Fruit fly (Drosophila melanogaster) whole organism, embryonic: ENCODE data around the gene Dph5.

ENCODE experiments used
- Abd-B ChIP-seq: fragments of 200-800 bp; sonication (Bioruptor generic); optimal IDR thresholded peaks from 2 replicates; lab custom pipeline; 2018; ENCODE audit warnings: missing biosample characterization, mild to moderate bottlenecking, missing genetic modification characterization, moderate library complexity
- B-H1 ChIP-seq: fragments of 200-800 bp; sonication (Bioruptor generic); IDR thresholded peaks from 3 replicates; pipeline ENCODE4 v1.3.6; 2022; ENCODE audit warnings: missing biosample characterization, missing genetic modification characterization
- CG10274 ChIP-seq: fragments of 200-800 bp; sonication (Bioruptor generic); optimal IDR thresholded peaks from 3 replicates; lab custom pipeline; 2017; ENCODE audit warnings: missing biosample characterization, mild to moderate bottlenecking, missing genetic modification characterization
- CG10321 ChIP-seq: fragments of 200-800 bp; sonication (Bioruptor generic); IDR thresholded peaks from 2 replicates; pipeline ENCODE4 v1.3.6; 2022; ENCODE audit warnings: missing biosample characterization, missing genetic modification characterization
- CG11247 ChIP-seq: fragments of 200-800 bp; sonication (Bioruptor generic); IDR thresholded peaks from 2 replicates; pipeline ENCODE4 v1.3.6; 2022; ENCODE audit warnings: missing biosample characterization, missing genetic modification characterization
- CG12391 ChIP-seq: fragments of 200-800 bp; sonication (Bioruptor generic); optimal IDR thresholded peaks from 3 replicates; lab custom pipeline; 2018; ENCODE audit warnings: missing biosample characterization, mild to moderate bottlenecking, missing genetic modification characterization, moderate library complexity
- CG12744 ChIP-seq: fragments of 200-800 bp; sonication (Bioruptor generic); optimal IDR thresholded peaks from 2 replicates; lab custom pipeline; 2016; ENCODE audit warnings: missing biosample characterization, missing genetic modification characterization
- CG13296 ChIP-seq: fragments of 200-800 bp; sonication (Bioruptor generic); optimal IDR thresholded peaks from 3 replicates; lab custom pipeline; 2018; ENCODE audit warnings: missing biosample characterization, mild to moderate bottlenecking, missing genetic modification characterization
- CG14441 ChIP-seq: fragments of 200-800 bp; sonication (Bioruptor generic); IDR thresholded peaks from 2 replicates; pipeline ENCODE4 v1.3.6; 2022; ENCODE audit warnings: missing biosample characterization, missing genetic modification characterization
- CG1529 ChIP-seq: fragments of 200-800 bp; sonication (Bioruptor generic); optimal IDR thresholded peaks from 3 replicates; lab custom pipeline; 2018; ENCODE audit warnings: missing biosample characterization, missing genetic modification characterization
- CG1647 ChIP-seq: fragments of 200-800 bp; sonication (Bioruptor generic); optimal IDR thresholded peaks from 3 replicates; lab custom pipeline; 2016; ENCODE audit warnings: missing biosample characterization, missing genetic modification characterization
- CG18764 ChIP-seq: fragments of 200-800 bp; sonication (Bioruptor generic); optimal IDR thresholded peaks from 3 replicates; lab custom pipeline; 2016; ENCODE audit warnings: missing biosample characterization, missing genetic modification characterization
- CG2129 ChIP-seq: fragments of 200-800 bp; sonication (Bioruptor generic); IDR thresholded peaks from 2 replicates; pipeline ENCODE4 v1.3.6; 2022; ENCODE audit warnings: missing biosample characterization, missing genetic modification characterization; ENCODE audit not compliant: partially characterized antibody
- CG2202 ChIP-seq: fragments of 200-800 bp; sonication (Bioruptor generic); optimal IDR thresholded peaks from 2 replicates; lab custom pipeline; 2018; ENCODE audit warnings: missing biosample characterization, mild to moderate bottlenecking, missing genetic modification characterization
- CG33213 ChIP-seq: fragments of 200-800 bp; sonication (Bioruptor generic); optimal IDR thresholded peaks from 3 replicates; lab custom pipeline; 2016; ENCODE audit warnings: missing biosample characterization, missing genetic modification characterization
- CG3847 ChIP-seq: fragments of 200-800 bp; sonication (Bioruptor generic); IDR thresholded peaks from 2 replicates; pipeline ENCODE4 v1.3.6; 2022; ENCODE audit warnings: missing biosample characterization, missing genetic modification characterization
- CG4707 ChIP-seq: fragments of 200-800 bp; sonication (Bioruptor generic); optimal IDR thresholded peaks from 2 replicates; lab custom pipeline; 2018; ENCODE audit warnings: missing biosample characterization, mild to moderate bottlenecking, missing genetic modification characterization, moderate library complexity
- CG5953 ChIP-seq: fragments of 200-800 bp; sonication (Bioruptor generic); IDR thresholded peaks from 2 replicates; pipeline ENCODE4 v1.3.6; 2022; ENCODE audit warnings: missing biosample characterization, missing genetic modification characterization
- CG6791 ChIP-seq: fragments of 200-800 bp; sonication (Bioruptor generic); IDR thresholded peaks from 3 replicates; pipeline ENCODE4 v1.3.6; 2022; ENCODE audit warnings: missing biosample characterization, missing genetic modification characterization; ENCODE audit not compliant: partially characterized antibody
- CG7372 ChIP-seq: fragments of 200-800 bp; sonication (Bioruptor generic); IDR thresholded peaks from 2 replicates; pipeline ENCODE4 v1.3.6; 2022; ENCODE audit warnings: missing biosample characterization, missing genetic modification characterization
- CG7963 ChIP-seq: fragments of 200-800 bp; sonication (Bioruptor generic); IDR thresholded peaks from 3 replicates; pipeline ENCODE4 v1.3.6; 2022; ENCODE audit warnings: missing biosample characterization, missing genetic modification characterization; ENCODE audit not compliant: partially characterized antibody
- CG8359 ChIP-seq: fragments of 200-800 bp; sonication (Bioruptor generic); optimal IDR thresholded peaks from 2 replicates; lab custom pipeline; 2017; ENCODE audit warnings: missing biosample characterization, mild to moderate bottlenecking, missing genetic modification characterization, borderline replicate concordance
- CG8924 ChIP-seq: fragments of 200-800 bp; optimal IDR thresholded peaks from 3 replicates; lab custom pipeline; 2019; ENCODE audit warnings: missing biosample characterization, mild to moderate bottlenecking, missing genetic modification characterization, moderate library complexity
- CG9876 ChIP-seq: fragments of 200-800 bp; sonication (Bioruptor generic); optimal IDR thresholded peaks from 2 replicates; lab custom pipeline; 2016; ENCODE audit warnings: missing biosample characterization, missing genetic modification characterization
- CHES-1-like ChIP-seq: fragments of 200-800 bp; sonication (Bioruptor generic); optimal IDR thresholded peaks from 2 replicates; lab custom pipeline; 2016; ENCODE audit warnings: missing biosample characterization, missing genetic modification characterization
- D19B ChIP-seq: fragments of 200-800 bp; sonication (Bioruptor generic); optimal IDR thresholded peaks from 2 replicates; lab custom pipeline; 2017; ENCODE audit warnings: missing biosample characterization, mild to moderate bottlenecking, missing genetic modification characterization
- Hmr ChIP-seq: fragments of 200-800 bp; sonication (Bioruptor generic); optimal IDR thresholded peaks from 3 replicates; lab custom pipeline; 2017; ENCODE audit warnings: mild to moderate bottlenecking, missing biosample characterization, missing genetic modification reagents, missing genetic modification characterization
- PHDP ChIP-seq: fragments of 200-800 bp; sonication (Bioruptor generic); optimal IDR thresholded peaks from 3 replicates; lab custom pipeline; 2018; ENCODE audit warnings: missing biosample characterization, mild to moderate bottlenecking, missing genetic modification characterization, moderate library complexity
- Rfx ChIP-seq: fragments of 200-800 bp; sonication (Bioruptor generic); IDR thresholded peaks from 2 replicates; pipeline ENCODE4 v1.3.6; 2022; ENCODE audit warnings: missing biosample characterization, missing genetic modification characterization
- TFAM ChIP-seq: fragments of 200-800 bp; sonication (Bioruptor generic); optimal IDR thresholded peaks from 2 replicates; lab custom pipeline; 2017; ENCODE audit warnings: missing biosample characterization, missing genetic modification characterization, inconsistent platforms
- ash1 ChIP-seq: fragments of 200-800 bp; sonication (Bioruptor generic); optimal IDR thresholded peaks from 2 replicates; lab custom pipeline; 2018; ENCODE audit warnings: missing biosample characterization, mild to moderate bottlenecking, missing genetic modification characterization
- bigmax ChIP-seq: fragments of 200-800 bp; sonication (Bioruptor generic); optimal IDR thresholded peaks from 2 replicates; lab custom pipeline; 2018; ENCODE audit warnings: missing biosample characterization, mild to moderate bottlenecking, missing genetic modification characterization
- croc ChIP-seq: fragments of 200-800 bp; sonication (Bioruptor generic); conservative IDR thresholded peaks from 3 replicates; pipeline ENCODE4 v1.3.6; 2022; ENCODE audit warnings: missing biosample characterization, missing genetic modification characterization
- esg ChIP-seq: fragments of 200-800 bp; sonication (Bioruptor generic); conservative IDR thresholded peaks from 2 replicates; pipeline ENCODE4 v1.3.6; 2022; ENCODE audit warnings: missing biosample characterization, missing genetic modification characterization
- fd96Cb ChIP-seq: fragments of 200-800 bp; sonication (Bioruptor generic); optimal IDR thresholded peaks from 2 replicates; lab custom pipeline; 2018; ENCODE audit warnings: missing biosample characterization, mild to moderate bottlenecking, missing genetic modification characterization, moderate library complexity
- fru ChIP-seq: fragments of >200 bp; optimal IDR thresholded peaks from 2 replicates; lab custom pipeline; 2017
- hb ChIP-seq: fragments of 200-800 bp; sonication (Bioruptor generic); IDR thresholded peaks from 3 replicates; pipeline ENCODE4 v1.3.6; 2022; ENCODE audit warnings: missing biosample characterization, missing genetic modification characterization; ENCODE audit not compliant: partially characterized antibody
- jing ChIP-seq: fragments of 200-800 bp; sonication (Bioruptor generic); optimal IDR thresholded peaks from 2 replicates; lab custom pipeline; 2018; ENCODE audit warnings: missing biosample characterization, mild to moderate bottlenecking, missing genetic modification characterization
- kay ChIP-seq: fragments of 200-800 bp; sonication (Bioruptor generic); optimal IDR thresholded peaks from 2 replicates; lab custom pipeline; 2016; ENCODE audit warnings: missing biosample characterization, missing genetic modification characterization
- klu ChIP-seq: fragments of 200-800 bp; sonication (Bioruptor generic); IDR thresholded peaks from 2 replicates; pipeline ENCODE4 v1.3.6; 2022; ENCODE audit warnings: missing biosample characterization, missing genetic modification characterization
- mirr ChIP-seq: fragments of 200-800 bp; sonication (Bioruptor generic); optimal IDR thresholded peaks from 3 replicates; lab custom pipeline; 2018; ENCODE audit warnings: missing biosample characterization, mild to moderate bottlenecking, missing genetic modification characterization
- nerfin-2 ChIP-seq: fragments of 200-800 bp; sonication (Bioruptor generic); IDR thresholded peaks from 2 replicates; pipeline ENCODE4 v1.3.6; 2022; ENCODE audit warnings: missing biosample characterization, missing genetic modification characterization; ENCODE audit not compliant: partially characterized antibody
- pan ChIP-seq, 4 experiments: fragments of >200 bp in 3 of 4; fragments of 200-800 bp in 1 of 4; sonication (Bioruptor generic) in 1 of 4; optimal IDR thresholded peaks in 3 of 4; IDR thresholded peaks in 1 of 4; 2 replicates each; pipeline versions ENCODE4 v1.3.6 to Lab custom; 2017 to 2022; ENCODE audit warnings: missing biosample characterization in 2 of 4, missing genetic modification characterization in 2 of 4, mixed read lengths in 1 of 4
- peb ChIP-seq: fragments of 200-800 bp; sonication (Bioruptor generic); IDR thresholded peaks from 2 replicates; pipeline ENCODE4 v1.3.6; 2022; ENCODE audit warnings: missing biosample characterization, missing genetic modification characterization
- phol ChIP-seq: fragments of 200-800 bp; sonication (Bioruptor generic); optimal IDR thresholded peaks from 3 replicates; lab custom pipeline; 2018; ENCODE audit warnings: missing biosample characterization, mild to moderate bottlenecking, missing genetic modification characterization, moderate library complexity
- pros ChIP-seq: fragments of 200-800 bp; sonication (Bioruptor generic); optimal IDR thresholded peaks from 3 replicates; lab custom pipeline; 2019; ENCODE audit warnings: missing biosample characterization, mild to moderate bottlenecking, missing genetic modification characterization, moderate library complexity
- rib ChIP-seq: fragments of 200-800 bp; sonication (Bioruptor generic); IDR thresholded peaks from 2 replicates; pipeline ENCODE4 v1.3.6; 2022; ENCODE audit warnings: missing biosample characterization, missing genetic modification characterization
- shn ChIP-seq: fragments of 200-800 bp; sonication (Bioruptor generic); optimal IDR thresholded peaks from 3 replicates; lab custom pipeline; 2016; ENCODE audit warnings: missing biosample characterization, missing genetic modification characterization
- stc ChIP-seq: fragments of 200-800 bp; sonication (Bioruptor generic); IDR thresholded peaks from 2 replicates; pipeline ENCODE4 v1.3.6; 2022; ENCODE audit warnings: missing biosample characterization, missing genetic modification characterization

Gene Dph5

dm6 chr3R:22550306-22550812, 32.7 kb downstream of the Dph5 start, which contains the start of gene bond (continued):
- TF ChIP-seq pan (optimal IDR thresholded peaks at IDR 0.05; lab: Kevin White, UChicago) = no peak
- no peak for TF ChIP-seq pan (GFP tag; optimal IDR thresholded peaks at IDR 0.05 in 1 of 2, IDR thresholded peaks at IDR 0.05 in 1 of 2)
- TF ChIP-seq fru (lab: Kevin White, UChicago) = no peak
- no peak for TF ChIP-seq rib (GFP tag; lab: Robert Waterston, UW)
- TF ChIP-seq nerfin-2 (GFP tag; lab: Robert Waterston, UW) = no peak
- TF ChIP-seq phol = no peak
- TF ChIP-seq CG3847 (GFP tag; lab: Robert Waterston, UW) = no peak
- no peak for TF ChIP-seq B-H1 (GFP tag; lab: Robert Waterston, UW)
- TF ChIP-seq CG12391 = no peak
- TF ChIP-seq CG14441 (GFP tag; lab: Robert Waterston, UW) = no peak
- no peak for TF ChIP-seq CG10274 (GFP tag; lab: Kevin White, UChicago)
- TF ChIP-seq bigmax (GFP tag; lab: Kevin White, UChicago) = no peak

- TF ChIP-seq TFAM (GFP tag; lab: Kevin White, UChicago) (no peak), shn (GFP tag; lab: Kevin White, UChicago) (no peak), CG4707 (no peak), ash1 (GFP tag; lab: Kevin White, UChicago) (no peak), CG18764 (GFP tag; lab: Kevin White, UChicago) (no peak), CG13296 (GFP tag; lab: Kevin White, UChicago) (no peak), CHES-1-like (GFP tag; lab: Kevin White, UChicago) (peak; percentile 38), mirr (GFP tag; lab: Kevin White, UChicago) (peak; percentile 14), CG5953 (GFP tag; lab: Robert Waterston, UW) (no peak), CG2202 (tag; lab: Kevin White, UChicago) (no peak), CG6791 (GFP tag; lab: Robert Waterston, UW) (no peak), CG9876 (GFP tag; lab: Kevin White, UChicago) (no peak), PHDP (tag; lab: Kevin White, UChicago) (no peak), stc (GFP tag; lab: Robert Waterston, UW) (no peak), pros (GFP tag; lab: Kevin White, UChicago) (no peak), jing (GFP tag; lab: Kevin White, UChicago) (no peak), CG8359 (GFP tag; lab: Kevin White, UChicago) (no peak), peb (no peak), Rfx (GFP tag; lab: Robert Waterston, UW) (no peak), CG10321 (no peak), CG33213 (peak; percentile 51), Abd-B (GFP tag; lab: Kevin White, UChicago) (no peak), Hmr (peak; percentile 31), CG12744 (GFP tag; lab: Kevin White, UChicago) (no peak), CG8924 (tag; lab: Kevin White, UChicago) (peak; percentile 42), CG7963 (GFP tag; lab: Robert Waterston, UW) (no peak), kay (GFP tag; lab: Kevin White, UChicago) (peak; percentile 42), CG7372 (GFP tag; lab: Robert Waterston, UW) (no peak), CG1529 (GFP tag; lab: Kevin White, UChicago) (no peak), CG1647 (GFP tag; lab: Kevin White, UChicago) (no peak), fd96Cb (no peak), pan (optimal IDR thresholded peaks at IDR 0.05; lab: Kevin White, UChicago) (no peak), pan (GFP tag; optimal IDR thresholded peaks at IDR 0.05 in 1 of 2, IDR thresholded peaks at IDR 0.05 in 1 of 2) (peak in 1 of 2 experiments; percentile 18), CG2129 (GFP tag; lab: Robert Waterston, UW) (no peak), D19B (no peak), croc (no peak), CG11247 (GFP tag; lab: Robert Waterston, UW) (no peak), hb (GFP tag; lab: Robert Waterston, UW) (no peak), esg (no peak), klu (GFP tag; lab: Robert Waterston, UW) (no peak)
These were observed 35.4 kb downstream of the Dph5 start, which contains the start of gene AdipoR for dm6 chr3R:22547585-22548022. Gene AdipoR, minus strand, starts transcription at chr3R:22547846.
